Worm (Caenorhabditis elegans): Measurements from ENCODE around the gene gldi-4.

DNA sequence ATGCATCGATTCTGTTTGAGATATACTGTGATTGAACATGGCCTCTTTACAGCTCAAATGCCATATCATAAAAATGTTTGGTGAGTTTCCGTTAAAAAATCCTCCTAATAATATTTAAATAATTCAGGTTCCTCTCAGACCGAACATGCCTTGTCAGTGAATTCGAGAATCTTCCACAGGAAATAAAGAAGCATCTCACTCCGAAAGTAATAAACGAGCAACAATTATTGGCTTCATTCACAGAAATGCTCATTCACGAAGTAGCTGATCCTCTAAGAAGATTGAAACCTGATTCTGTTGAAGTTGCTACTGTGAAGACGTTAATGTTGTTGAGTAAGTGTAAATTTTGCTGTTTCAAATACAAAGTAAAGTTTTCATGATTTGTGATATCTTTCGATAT lies 34.7 kb downstream of the gldi-4 start:
- TF ChIP-seq hlh-15 (tag; optimal IDR thresholded peaks at IDR 0.05) (no peak), ahr-1 (tag; optimal IDR thresholded peaks at IDR 0.05) (no peak), mec-3 (tag; optimal IDR thresholded peaks at IDR 0.05; ENCODE audit: borderline replicate concordance) (no peak), ets-4 (tag; optimal IDR thresholded peaks at IDR 0.05) (no peak), hlh-8 (tag; optimal IDR thresholded peaks at IDR 0.05) (no peak), ceh-22 (tag; optimal IDR thresholded peaks at IDR 0.05) (no peak), ztf-16 (tag; optimal IDR thresholded peaks at IDR 0.05) (no peak)
